Fruit fly (Drosophila melanogaster) whole organism, embryonic: Measurements from ENCODE around the gene SPARC.
A peak's percentile ranks its signal among the peaks of the same experiment; 100 is the strongest.

Experiments used
- B-H1 ChIP-seq: fragments of 200-800 bp; sonication (Bioruptor generic); IDR thresholded peaks from 3 replicates; pipeline ENCODE4 v1.3.6; 2022; ENCODE audit warnings: missing biosample characterization, missing genetic modification characterization
- Bgb ChIP-seq: fragments of 200-800 bp; sonication (Bioruptor generic); IDR thresholded peaks from 2 replicates; pipeline ENCODE4 v1.3.6; 2022; ENCODE audit warnings: missing biosample characterization, missing genetic modification characterization; ENCODE audit not compliant: partially characterized antibody
- CG10543 ChIP-seq: fragments of 200-800 bp; sonication (Bioruptor generic); optimal IDR thresholded peaks from 3 replicates; lab custom pipeline; 2017; ENCODE audit warnings: missing biosample characterization, mild to moderate bottlenecking, missing genetic modification characterization, moderate library complexity
- CG11560 ChIP-seq: fragments of 200-800 bp; sonication (Bioruptor generic); IDR thresholded peaks from 3 replicates; pipeline ENCODE4 v1.3.6; 2022; ENCODE audit warnings: missing biosample characterization, missing genetic modification characterization
- CG11695 ChIP-seq: fragments of 200-800 bp; sonication (Bioruptor generic); IDR thresholded peaks from 3 replicates; pipeline ENCODE4 v1.3.6; 2022; ENCODE audit warnings: missing biosample characterization, missing genetic modification characterization
- CG13775 ChIP-seq: fragments of 200-800 bp; sonication (Bioruptor generic); optimal IDR thresholded peaks from 3 replicates; lab custom pipeline; 2017; ENCODE audit warnings: missing biosample characterization, mild to moderate bottlenecking, missing genetic modification characterization
- CG14014 ChIP-seq: fragments of 200-800 bp; sonication (Bioruptor generic); IDR thresholded peaks from 2 replicates; pipeline ENCODE4 v1.3.6; 2022; ENCODE audit warnings: missing biosample characterization, missing genetic modification characterization
- CG1602 ChIP-seq: fragments of 200-800 bp; sonication (Bioruptor generic); optimal IDR thresholded peaks from 3 replicates; lab custom pipeline; 2016; ENCODE audit warnings: missing biosample characterization, missing genetic modification characterization
- CG16813 ChIP-seq: fragments of 200-800 bp; sonication (Bioruptor generic); IDR thresholded peaks from 3 replicates; pipeline ENCODE4 v1.3.6; 2022; ENCODE audit warnings: missing biosample characterization, missing genetic modification characterization; ENCODE audit not compliant: partially characterized antibody
- CG2116 ChIP-seq: fragments of 200-800 bp; sonication (Bioruptor generic); optimal IDR thresholded peaks from 3 replicates; lab custom pipeline; 2018; ENCODE audit warnings: missing biosample characterization, mild to moderate bottlenecking, missing genetic modification characterization
- CG2678 ChIP-seq: fragments of 200-800 bp; sonication (Bioruptor generic); optimal IDR thresholded peaks from 3 replicates; lab custom pipeline; 2019; ENCODE audit warnings: missing biosample characterization, mild to moderate bottlenecking, missing genetic modification characterization, moderate library complexity
- CG31224 ChIP-seq: fragments of 200-800 bp; sonication (Bioruptor generic); IDR thresholded peaks from 2 replicates; pipeline ENCODE4 v1.3.6; 2022; ENCODE audit warnings: missing biosample characterization, missing genetic modification characterization
- CG4282 ChIP-seq: fragments of 200-800 bp; sonication (Bioruptor generic); optimal IDR thresholded peaks from 2 replicates; lab custom pipeline; 2016; ENCODE audit warnings: missing biosample characterization, missing genetic modification characterization
- CG4617 ChIP-seq: fragments of 200-800 bp; sonication (Bioruptor generic); optimal IDR thresholded peaks from 3 replicates; lab custom pipeline; 2016; ENCODE audit warnings: missing biosample characterization, missing genetic modification characterization, borderline replicate concordance
- CG4730 ChIP-seq: fragments of 200-800 bp; sonication (Bioruptor generic); IDR thresholded peaks from 2 replicates; pipeline ENCODE4 v1.3.6; 2022; ENCODE audit warnings: missing biosample characterization, missing genetic modification characterization
- CG5180 ChIP-seq: fragments of 200-800 bp; sonication (Bioruptor generic); optimal IDR thresholded peaks from 3 replicates; lab custom pipeline; 2017; ENCODE audit warnings: missing biosample characterization, missing genetic modification characterization, mild to moderate bottlenecking, moderate library complexity, missing genetic modification reagents
- CG5245 ChIP-seq: fragments of 200-800 bp; sonication (Bioruptor generic); optimal IDR thresholded peaks from 3 replicates; lab custom pipeline; 2016; ENCODE audit warnings: missing biosample characterization, missing genetic modification characterization
- CG6683 ChIP-seq: fragments of 200-800 bp; sonication (Bioruptor generic); optimal IDR thresholded peaks from 2 replicates; lab custom pipeline; 2017; ENCODE audit warnings: missing biosample characterization, mild to moderate bottlenecking, missing genetic modification characterization, missing genetic modification reagents
- CG6689 ChIP-seq: fragments of 200-800 bp; sonication (Bioruptor generic); IDR thresholded peaks from 2 replicates; pipeline ENCODE4 v1.3.6; 2022; ENCODE audit warnings: missing biosample characterization, missing genetic modification characterization
- CG7271 ChIP-seq: fragments of 200-800 bp; sonication (Bioruptor generic); optimal IDR thresholded peaks from 2 replicates; lab custom pipeline; 2018; ENCODE audit warnings: missing biosample characterization, mild to moderate bottlenecking, missing genetic modification characterization, moderate library complexity
- CG7372 ChIP-seq: fragments of 200-800 bp; sonication (Bioruptor generic); IDR thresholded peaks from 2 replicates; pipeline ENCODE4 v1.3.6; 2022; ENCODE audit warnings: missing biosample characterization, missing genetic modification characterization
- CrebB ChIP-seq: fragments of 200-800 bp; sonication (Bioruptor generic); optimal IDR thresholded peaks from 3 replicates; lab custom pipeline; 2018; ENCODE audit warnings: missing biosample characterization, mild to moderate bottlenecking, missing genetic modification characterization
- Dref ChIP-seq: fragments of 200-800 bp; sonication (Bioruptor generic); IDR thresholded peaks from 2 replicates; pipeline ENCODE4 v1.3.6; 2022; ENCODE audit warnings: missing biosample characterization, missing genetic modification characterization
- Ets97D ChIP-seq: fragments of 200-800 bp; sonication (Bioruptor generic); optimal IDR thresholded peaks from 3 replicates; lab custom pipeline; 2016; ENCODE audit warnings: missing biosample characterization, missing genetic modification characterization
- Fer1 ChIP-seq: fragments of 200-800 bp; sonication (Bioruptor generic); optimal IDR thresholded peaks from 2 replicates; lab custom pipeline; 2017; ENCODE audit warnings: missing biosample characterization, mild to moderate bottlenecking, missing genetic modification characterization
- Fer3 ChIP-seq: fragments of 200-800 bp; sonication (Bioruptor generic); optimal IDR thresholded peaks from 2 replicates; lab custom pipeline; 2018; ENCODE audit warnings: missing biosample characterization, mild to moderate bottlenecking, missing genetic modification characterization, moderate library complexity
- HLH54F ChIP-seq: fragments of 200-800 bp; sonication (Bioruptor generic); optimal IDR thresholded peaks from 3 replicates; lab custom pipeline; 2016; ENCODE audit warnings: missing biosample characterization, missing genetic modification characterization
- Med ChIP-seq: fragments of 200-800 bp; sonication (Bioruptor generic); peaks from one replicate; lab custom pipeline; 2016; ENCODE audit warnings: missing biosample characterization, missing genetic modification characterization, mild to moderate bottlenecking, inconsistent platforms, moderate library complexity
- NK7.1 ChIP-seq: fragments of 200-800 bp; sonication (Bioruptor generic); optimal IDR thresholded peaks from 3 replicates; lab custom pipeline; 2016; ENCODE audit warnings: missing biosample characterization, missing genetic modification characterization
- Opbp ChIP-seq: fragments of 200-800 bp; sonication (Bioruptor generic); IDR thresholded peaks from 3 replicates; pipeline ENCODE4 v1.3.6; 2022; ENCODE audit warnings: missing biosample characterization, missing genetic modification characterization; ENCODE audit not compliant: partially characterized antibody
- Poxn ChIP-seq: fragments of 200-800 bp; sonication (Bioruptor generic); IDR thresholded peaks from 2 replicates; pipeline ENCODE4 v1.3.6; 2022; ENCODE audit warnings: missing biosample characterization, missing genetic modification characterization
- Side ChIP-seq: fragments of 200-800 bp; sonication (Bioruptor generic); optimal IDR thresholded peaks from 2 replicates; lab custom pipeline; 2016; ENCODE audit warnings: missing biosample characterization, missing genetic modification characterization
- cg ChIP-seq: fragments of 200-800 bp; sonication (Bioruptor generic); optimal IDR thresholded peaks from 3 replicates; lab custom pipeline; 2019; ENCODE audit warnings: missing biosample characterization, mild to moderate bottlenecking, missing genetic modification characterization, moderate library complexity
- crp ChIP-seq, 2 experiments: fragments of 200-800 bp; sonication (Bioruptor generic); optimal IDR thresholded peaks; 2 replicates in 1 of 2; 3 replicates in 1 of 2; lab custom pipeline; 2017; ENCODE audit warnings: missing biosample characterization in 2 of 2, missing genetic modification characterization in 2 of 2, mild to moderate bottlenecking in 1 of 2, moderate library complexity in 1 of 2
- en ChIP-seq: fragments of 200-800 bp; sonication (Bioruptor generic); optimal IDR thresholded peaks from 2 replicates; lab custom pipeline; 2016; ENCODE audit warnings: missing biosample characterization, missing genetic modification characterization
- eve ChIP-seq, 2 experiments: fragments of >200 bp; optimal IDR thresholded peaks; 2 replicates each; lab custom pipeline; 2017; ENCODE audit warnings: missing biosample characterization in 2 of 2, missing genetic modification characterization in 2 of 2
- ewg ChIP-seq: fragments of 200-800 bp; sonication (Bioruptor generic); optimal IDR thresholded peaks from 3 replicates; lab custom pipeline; 2017; ENCODE audit warnings: mild to moderate bottlenecking, missing biosample characterization, missing genetic modification reagents, missing genetic modification characterization
- exex ChIP-seq: fragments of 200-800 bp; sonication (Bioruptor generic); optimal IDR thresholded peaks from 4 replicates; lab custom pipeline; 2018; ENCODE audit warnings: missing biosample characterization, mild to moderate bottlenecking, missing genetic modification characterization, moderate library complexity
- fd3F ChIP-seq: fragments of 200-800 bp; sonication (Bioruptor generic); optimal IDR thresholded peaks from 2 replicates; lab custom pipeline; 2018; ENCODE audit warnings: missing biosample characterization, mild to moderate bottlenecking, missing genetic modification characterization, moderate library complexity
- gro ChIP-seq: fragments of 200-800 bp; sonication (Bioruptor generic); optimal IDR thresholded peaks from 2 replicates; lab custom pipeline; 2016; ENCODE audit warnings: missing biosample characterization, missing genetic modification characterization
- inv ChIP-seq: fragments of 200-800 bp; sonication (Bioruptor generic); IDR thresholded peaks from 2 replicates; pipeline ENCODE4 v1.3.6; 2022; ENCODE audit warnings: missing biosample characterization, missing genetic modification characterization; ENCODE audit not compliant: partially characterized antibody
- knrl ChIP-seq: fragments of 200-800 bp; sonication (Bioruptor generic); IDR thresholded peaks from 3 replicates; pipeline ENCODE4 v1.3.6; 2022; ENCODE audit warnings: missing biosample characterization, missing genetic modification characterization; ENCODE audit not compliant: partially characterized antibody
- mld ChIP-seq: fragments of 200-800 bp; sonication (Bioruptor generic); IDR thresholded peaks from 3 replicates; pipeline ENCODE4 v1.3.6; 2022; ENCODE audit warnings: missing biosample characterization, missing genetic modification characterization; ENCODE audit not compliant: partially characterized antibody
- nom ChIP-seq: fragments of 200-800 bp; sonication (Bioruptor generic); optimal IDR thresholded peaks from 2 replicates; lab custom pipeline; 2017; ENCODE audit warnings: missing biosample characterization, missing genetic modification characterization, mild to moderate bottlenecking, moderate library complexity, missing genetic modification reagents
- onecut ChIP-seq: fragments of 200-800 bp; sonication (Bioruptor generic); IDR thresholded peaks from 2 replicates; pipeline ENCODE4 v1.3.6; 2022; ENCODE audit warnings: missing biosample characterization, missing genetic modification characterization
- pho ChIP-seq: fragments of 200-800 bp; sonication (Bioruptor generic); optimal IDR thresholded peaks from 2 replicates; lab custom pipeline; 2016; ENCODE audit warnings: missing biosample characterization, missing genetic modification characterization
- sens ChIP-seq: fragments of 200-800 bp; sonication (Bioruptor generic); peaks from one replicate; lab custom pipeline; 2016; ENCODE audit warnings: missing biosample characterization, missing genetic modification characterization
- sim ChIP-seq: fragments of 200-800 bp; sonication (Bioruptor generic); IDR thresholded peaks from 2 replicates; pipeline ENCODE4 v1.3.6; 2022; ENCODE audit warnings: missing biosample characterization, missing genetic modification characterization
- stc ChIP-seq: fragments of 200-800 bp; sonication (Bioruptor generic); IDR thresholded peaks from 2 replicates; pipeline ENCODE4 v1.3.6; 2022; ENCODE audit warnings: missing biosample characterization, missing genetic modification characterization
- unc-4 ChIP-seq: fragments of 200-800 bp; sonication (Bioruptor generic); IDR thresholded peaks from 2 replicates; pipeline ENCODE4 v1.3.6; 2022; ENCODE audit warnings: missing biosample characterization, missing genetic modification characterization; ENCODE audit not compliant: partially characterized antibody
- zen2 ChIP-seq: fragments of 200-800 bp; sonication (Bioruptor generic); IDR thresholded peaks from 3 replicates; pipeline ENCODE4 v1.3.6; 2022; ENCODE audit warnings: missing biosample characterization, missing genetic modification characterization; ENCODE audit not compliant: partially characterized antibody

The SPARC gene

DNA sequence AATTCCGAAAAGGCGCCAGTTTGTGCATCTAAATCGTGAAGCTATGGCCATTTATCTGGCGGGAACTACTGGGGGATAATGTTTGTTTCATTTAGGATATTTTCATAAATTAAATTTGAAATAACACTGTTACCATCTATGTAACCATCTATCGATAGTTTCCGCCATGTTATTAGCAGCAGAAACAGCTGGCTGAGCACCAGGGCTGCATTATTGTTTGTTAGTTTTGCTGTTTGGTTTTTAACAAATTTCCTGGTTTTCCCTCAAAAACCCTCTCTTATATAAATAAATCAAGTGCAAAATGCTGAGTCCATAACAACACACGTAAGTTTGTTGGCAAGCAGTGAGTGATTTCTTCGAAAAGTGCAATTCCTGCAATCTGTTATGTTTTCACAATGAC lies 4.6 kb upstream of the SPARC start, which contains the start of gene CG5500 (continued):
- TF ChIP-seq stc (GFP tag; lab: Robert Waterston, UW) (no peak), CG10543 (GFP tag; lab: Kevin White, UChicago) (no peak), B-H1 (GFP tag; lab: Robert Waterston, UW) (no peak), fd3F (no peak), sim (GFP tag; lab: Robert Waterston, UW) (no peak), CG2116 (GFP tag; lab: Kevin White, UChicago) (peak; percentile 42), onecut (GFP tag; lab: Robert Waterston, UW) (no peak), Fer1 (GFP tag; lab: Kevin White, UChicago) (no peak), inv (GFP tag; lab: Robert Waterston, UW) (no peak; the same call in 1 of the 2 replicates), CG4730 (GFP tag; lab: Robert Waterston, UW) (no peak), en (GFP tag; lab: Kevin White, UChicago) (no peak), zen2 (GFP tag; lab: Robert Waterston, UW) (peak; percentile 43; the same call in 1 of the 3 replicates), crp (GFP tag; optimal IDR thresholded peaks at IDR 0.05; lab: Kevin White, UChicago) (peak; percentile 32 to 89), Bgb (peak; percentile 39; the same call in 1 of the 2 replicates), Side (GFP tag; lab: Kevin White, UChicago) (no peak), CG11695 (GFP tag; lab: Robert Waterston, UW) (no peak), HLH54F (GFP tag; lab: Kevin White, UChicago) (no peak), NK7.1 (GFP tag; lab: Kevin White, UChicago) (no peak), CG16813 (GFP tag; lab: Robert Waterston, UW) (no peak), CG6689 (GFP tag; lab: Robert Waterston, UW) (no peak), sens (GFP tag; lab: Kevin White, UChicago) (peak; percentile 19), ewg (GFP tag; lab: Kevin White, UChicago) (no peak), Dref (peak; percentile 57), exex (peak; percentile 22), knrl (no peak; the same call in 2 of the 3 replicates), gro (GFP tag; lab: Kevin White, UChicago) (peak; percentile 29), CG13775 (GFP tag; lab: Kevin White, UChicago) (no peak), Poxn (GFP tag; lab: Robert Waterston, UW) (no peak), pho (GFP tag; lab: Kevin White, UChicago) (no peak), CG6683 (GFP tag; lab: Kevin White, UChicago) (no peak), eve (GFP tag; optimal IDR thresholded peaks at IDR 0.05; lab: Kevin White, UChicago) (no peak), CG5245 (GFP tag; lab: Kevin White, UChicago) (no peak), CG4617 (GFP tag; lab: Kevin White, UChicago) (peak; percentile 19), CG7372 (GFP tag; lab: Robert Waterston, UW) (no peak), CG14014 (GFP tag; lab: Robert Waterston, UW) (no peak), Med (GFP tag; lab: Kevin White, UChicago) (peak; percentile 84), CrebB (tag; lab: Kevin White, UChicago) (no peak), Opbp (peak; percentile 45; the same call in 1 of the 3 replicates), Fer3 (tag; lab: Kevin White, UChicago) (no peak), CG31224 (GFP tag; lab: Robert Waterston, UW) (no peak), CG11560 (tag; lab: Robert Waterston, UW) (no peak), CG4282 (GFP tag; lab: Kevin White, UChicago) (no peak), mld (GFP tag; lab: Robert Waterston, UW) (no peak), CG2678 (tag; lab: Kevin White, UChicago) (peak; percentile 29), CG1602 (no peak), nom (GFP tag; lab: Kevin White, UChicago) (no peak), Ets97D (GFP tag; lab: Kevin White, UChicago) (peak; percentile 13), unc-4 (GFP tag; lab: Robert Waterston, UW) (peak; percentile 59), CG5180 (GFP tag; lab: Kevin White, UChicago) (no peak), CG7271 (no peak), cg (GFP tag; lab: Kevin White, UChicago) (no peak)
